Worm (Caenorhabditis elegans) whole organism, L4 larva: Measurements from ENCODE around the gene ttr-31.

ENCODE experiments used
- F10B5.3 ChIP-seq: sonication (generic microtip); optimal IDR thresholded peaks from 2 replicates; lab custom pipeline; 2016; ENCODE audit warnings: mild to moderate bottlenecking, missing genetic modification characterization, missing compliant biosample characterization
- F26F4.8 ChIP-seq: fragments of 200-800 bp; sonication (Bioruptor generic); conservative IDR thresholded peaks from 2 replicates; pipeline ENCODE4 v1.3.6; 2022; ENCODE audit warnings: missing genetic modification characterization, missing compliant biosample characterization
- F44E2.7 ChIP-seq: fragments of 200-800 bp; sonication (Bioruptor generic); IDR thresholded peaks from 2 replicates; pipeline ENCODE4 v2.1.2; 2022; ENCODE audit warnings: missing genetic modification characterization, missing compliant biosample characterization
- F49E8.2 ChIP-seq: sonication (generic microtip); optimal IDR thresholded peaks from 2 replicates; lab custom pipeline; 2016; ENCODE audit warnings: missing compliant biosample characterization, mild to moderate bottlenecking, missing genetic modification characterization, borderline replicate concordance
- R02D3.7 ChIP-seq: fragments of 150-350 bp; sonication (generic microtip); optimal IDR thresholded peaks from 3 replicates; lab custom pipeline; 2014; ENCODE audit warnings: missing biosample characterization, missing genetic modification characterization
- Y48G9A.11 ChIP-seq: fragments of 200-800 bp; sonication (Bioruptor generic); IDR thresholded peaks from 2 replicates; pipeline ENCODE4 v1.3.6; 2022; ENCODE audit warnings: missing genetic modification reagents, missing genetic modification characterization, missing compliant biosample characterization
- ZK546.5 ChIP-seq, 2 experiments: sonication (generic microtip); optimal IDR thresholded peaks; 2 replicates each; lab custom pipeline; 2017; ENCODE audit warnings: missing biosample characterization in 2 of 2, missing genetic modification characterization in 2 of 2
- aha-1 ChIP-seq: fragments of 150-350 bp; peaks from one replicate; lab custom pipeline; 2014; ENCODE audit warnings: missing biosample characterization, missing genetic modification characterization
- aly-2 ChIP-seq: sonication (generic microtip); optimal IDR thresholded peaks from 2 replicates; lab custom pipeline; 2018; ENCODE audit warnings: missing biosample characterization, missing genetic modification characterization
- ceh-20 ChIP-seq: fragments of 200-800 bp; sonication (Bioruptor generic); IDR thresholded peaks from 2 replicates; pipeline ENCODE4 v1.3.6; 2022; ENCODE audit warnings: missing genetic modification reagents, missing genetic modification characterization, missing compliant biosample characterization
- ceh-28 ChIP-seq: fragments of 150-350 bp; optimal IDR thresholded peaks from 2 replicates; lab custom pipeline; 2014; ENCODE audit warnings: missing biosample characterization, missing genetic modification reagents, missing genetic modification characterization
- ceh-44 ChIP-seq: fragments of 200-800 bp; sonication (Bioruptor generic); IDR thresholded peaks from 2 replicates; pipeline ENCODE4 v1.3.6; 2022; ENCODE audit warnings: missing genetic modification reagents, missing genetic modification characterization, missing compliant biosample characterization
- ces-1 ChIP-seq: fragments of 150-350 bp; sonication (generic microtip); optimal IDR thresholded peaks from 4 replicates; lab custom pipeline; 2014; ENCODE audit warnings: missing biosample characterization, missing genetic modification reagents, missing genetic modification characterization
- daf-16 ChIP-seq, 3 experiments: sonication (generic microtip); optimal IDR thresholded peaks; 2 replicates each; lab custom pipeline; 2016 to 2017; ENCODE audit warnings: missing genetic modification characterization in 3 of 3, missing genetic modification reagents in 3 of 3, mild to moderate bottlenecking in 2 of 3, missing compliant biosample characterization in 2 of 3, missing biosample characterization in 1 of 3, moderate library complexity in 1 of 3
- dmd-9 ChIP-seq: fragments of 200-800 bp; sonication (Bioruptor generic); IDR thresholded peaks from 2 replicates; pipeline ENCODE4 v1.3.6; 2022; ENCODE audit warnings: missing genetic modification reagents, missing genetic modification characterization, missing compliant biosample characterization
- dpl-1 ChIP-seq: fragments of 150-350 bp; optimal IDR thresholded peaks from 2 replicates; lab custom pipeline; 2014; ENCODE audit warnings: missing biosample characterization, missing genetic modification reagents, missing genetic modification characterization
- dve-1 ChIP-seq: sonication (generic microtip); optimal IDR thresholded peaks from 2 replicates; lab custom pipeline; 2017; ENCODE audit warnings: antibody characterized with exemption, mild to moderate bottlenecking, missing genetic modification characterization, missing compliant biosample characterization; ENCODE audit not compliant: insufficient read depth
- gei-8 ChIP-seq: fragments of 200-800 bp; sonication (Bioruptor generic); optimal IDR thresholded peaks from 2 replicates; lab custom pipeline; 2018; ENCODE audit warnings: mild to moderate bottlenecking, missing genetic modification characterization, missing compliant biosample characterization
- hif-1 ChIP-seq, 2 experiments: sonication (generic microtip); optimal IDR thresholded peaks; 2 replicates each; lab custom pipeline; 2016 to 2017; ENCODE audit warnings: missing compliant biosample characterization in 2 of 2, missing genetic modification characterization in 2 of 2, missing genetic modification reagents in 2 of 2, missing genotype in 2 of 2, mild to moderate bottlenecking in 1 of 2
- hlh-11 ChIP-seq: fragments of 200-800 bp; sonication (Bioruptor generic); optimal IDR thresholded peaks from 2 replicates; lab custom pipeline; 2018; ENCODE audit warnings: mild to moderate bottlenecking, missing genetic modification characterization, missing compliant biosample characterization
- hlh-30 ChIP-seq: sonication (generic microtip); optimal IDR thresholded peaks from 2 replicates; lab custom pipeline; 2017; ENCODE audit warnings: antibody characterized with exemption, mild to moderate bottlenecking, missing genetic modification characterization, missing compliant biosample characterization; ENCODE audit not compliant: insufficient read depth
- hmg-1.1 ChIP-seq: fragments of 200-800 bp; sonication (Bioruptor generic); IDR thresholded peaks from 2 replicates; pipeline ENCODE4 v1.3.6; 2022; ENCODE audit warnings: missing genetic modification reagents, missing genetic modification characterization, missing compliant biosample characterization
- lin-13 ChIP-seq: fragments of 150-350 bp; optimal IDR thresholded peaks from 2 replicates; lab custom pipeline; 2014; ENCODE audit warnings: missing biosample characterization, missing genetic modification reagents, missing genetic modification characterization
- lin-29 ChIP-seq: fragments of 200-800 bp; sonication (Bioruptor generic); IDR thresholded peaks from 2 replicates; pipeline ENCODE4 v1.3.6; 2022; ENCODE audit warnings: missing genetic modification reagents, missing genetic modification characterization, missing compliant biosample characterization
- madf-9 ChIP-seq: fragments of 200-800 bp; sonication (Bioruptor generic); conservative IDR thresholded peaks from 2 replicates; pipeline ENCODE4 v1.3.6; 2022; ENCODE audit warnings: missing genetic modification reagents, missing genetic modification characterization, missing compliant biosample characterization
- mep-1 ChIP-seq: fragments of 150-350 bp; sonication (generic microtip); optimal IDR thresholded peaks from 3 replicates; lab custom pipeline; 2014; ENCODE audit warnings: missing biosample characterization, missing genetic modification characterization
- mxl-3 ChIP-seq: fragments of 200-800 bp; sonication (Bioruptor generic); optimal IDR thresholded peaks from 2 replicates; lab custom pipeline; 2018; ENCODE audit warnings: mild to moderate bottlenecking, missing genetic modification characterization, missing compliant biosample characterization
- nhr-102 ChIP-seq: sonication (generic microtip); optimal IDR thresholded peaks from 2 replicates; lab custom pipeline; 2016; ENCODE audit warnings: mild to moderate bottlenecking, missing genetic modification characterization, moderate library complexity, missing compliant biosample characterization
- nhr-11 ChIP-seq: fragments of 150-350 bp; optimal IDR thresholded peaks from 2 replicates; lab custom pipeline; 2014; ENCODE audit warnings: missing biosample characterization, missing genetic modification characterization
- nhr-111 ChIP-seq: fragments of 200-800 bp; sonication (Bioruptor generic); optimal IDR thresholded peaks from 2 replicates; lab custom pipeline; 2018; ENCODE audit warnings: mild to moderate bottlenecking, missing genetic modification characterization, missing compliant biosample characterization
- nhr-237 ChIP-seq: sonication (generic microtip); optimal IDR thresholded peaks from 2 replicates; lab custom pipeline; 2017; ENCODE audit warnings: missing biosample characterization, missing genetic modification characterization
- nhr-28 ChIP-seq: fragments of 150-350 bp; optimal IDR thresholded peaks from 2 replicates; lab custom pipeline; 2014; ENCODE audit warnings: missing biosample characterization, missing genetic modification characterization
- nhr-42 ChIP-seq: fragments of 200-800 bp; sonication (Bioruptor generic); IDR thresholded peaks from 2 replicates; pipeline ENCODE4 v1.3.6; 2022; ENCODE audit warnings: missing genetic modification characterization, missing compliant biosample characterization
- php-3 ChIP-seq: fragments of 200-800 bp; sonication (Bioruptor generic); IDR thresholded peaks from 2 replicates; pipeline ENCODE4 v1.3.6; 2022; ENCODE audit warnings: missing genetic modification reagents, missing genetic modification characterization, missing compliant biosample characterization
- set-16 ChIP-seq: fragments of 200-800 bp; sonication (Bioruptor generic); IDR thresholded peaks from 2 replicates; pipeline ENCODE4 v1.3.6; 2022; ENCODE audit warnings: missing genetic modification reagents, missing genetic modification characterization, missing compliant biosample characterization
- skn-1 ChIP-seq: fragments of 150-350 bp; optimal IDR thresholded peaks from 2 replicates; lab custom pipeline; 2014; ENCODE audit warnings: missing biosample characterization, missing genetic modification characterization
- snpc-1.2 ChIP-seq: fragments of 200-800 bp; sonication (Bioruptor generic); IDR thresholded peaks from 2 replicates; pipeline ENCODE4 v1.3.6; 2022; ENCODE audit warnings: missing genetic modification reagents, missing genetic modification characterization, missing compliant biosample characterization
- spr-3 ChIP-seq: fragments of 200-800 bp; sonication (Bioruptor generic); optimal IDR thresholded peaks from 2 replicates; lab custom pipeline; 2018; ENCODE audit warnings: mild to moderate bottlenecking, missing genetic modification characterization, missing compliant biosample characterization
- unc-62 ChIP-seq, 3 experiments: fragments of 150-350 bp in 1 of 3; sonication (generic microtip); optimal IDR thresholded peaks in 2 of 3; peaks in 1 of 3; 1 replicate in 1 of 3; 2 replicates in 2 of 3; lab custom pipeline; 2014 to 2017; ENCODE audit warnings: missing biosample characterization in 3 of 3, missing genetic modification characterization in 3 of 3, missing genetic modification reagents in 3 of 3, missing genotype in 1 of 3
- zfp-2 ChIP-seq: sonication (generic microtip); optimal IDR thresholded peaks from 2 replicates; lab custom pipeline; 2016; ENCODE audit warnings: mild to moderate bottlenecking, missing genetic modification characterization, missing compliant biosample characterization

Gene ttr-31

DNA sequence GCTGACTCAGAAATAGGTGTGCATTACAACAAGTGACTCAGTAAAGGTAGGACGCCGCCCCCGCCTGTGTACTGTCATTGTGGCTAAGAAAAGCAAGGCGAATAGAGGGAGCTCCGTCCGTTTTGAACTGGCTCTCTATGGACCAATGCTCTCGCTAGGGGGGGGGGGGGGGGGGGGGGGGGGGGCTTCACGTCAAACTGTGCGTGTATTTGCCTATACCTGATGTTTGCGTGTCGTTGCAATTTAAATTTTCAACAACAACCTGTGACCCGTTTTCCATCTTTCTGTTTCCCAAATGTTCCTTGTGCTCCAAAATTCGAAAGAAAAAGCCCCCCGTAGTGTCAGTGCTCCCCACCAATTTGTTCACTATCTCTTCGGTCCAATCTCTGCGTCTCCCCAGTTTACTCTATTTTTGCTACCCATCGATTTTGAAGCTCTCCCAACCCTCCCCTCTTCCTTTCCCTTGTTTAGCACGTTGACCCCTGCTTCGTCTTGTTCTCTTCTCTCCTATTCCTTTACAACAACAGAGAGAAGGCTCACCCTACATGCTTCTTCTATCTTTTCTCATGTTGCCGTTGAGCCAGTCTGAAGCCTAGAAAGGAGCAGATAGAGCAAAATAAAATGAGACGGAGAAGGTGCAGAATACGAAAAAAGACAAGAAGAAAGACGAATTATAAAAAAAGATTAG, 25.7 kb upstream of the ttr-31 start (continued):
- TF ChIP-seq set-16 (peak; percentile 72), hlh-30 (tag; lab: Kevin White, UChicago) (peak; percentile 16), F10B5.3 (no peak), F26F4.8 (GFP tag; lab: Robert Waterston, UW) (no peak), lin-13 (no peak), nhr-28 (tag; lab: Kevin White, UChicago) (peak; percentile 11), dmd-9 (GFP tag; lab: Robert Waterston, UW) (no peak), ceh-44 (0 out of 2 replicates have a peak, but pooled peaks have one; percentile 14), aly-2 (no peak), madf-9 (GFP tag; lab: Robert Waterston, UW) (no peak), skn-1 (tag; lab: Kevin White, UChicago) (no peak), hlh-11 (tag; lab: Kevin White, UChicago) (peak; percentile 30), dve-1 (tag; lab: Kevin White, UChicago) (peak; percentile 59), nhr-42 (GFP tag; lab: Robert Waterston, UW) (no peak), nhr-237 (tag; lab: Kevin White, UChicago) (no peak), hif-1 (tag; optimal IDR thresholded peaks at IDR 0.05; lab: Kevin White, UChicago) (peak in 1 of 2 experiments; percentile 42), R02D3.7 (tag; lab: Kevin White, UChicago) (no peak), gei-8 (no peak), ceh-28 (tag; lab: Kevin White, UChicago) (peak; percentile 28), hmg-1.1 (GFP tag; lab: Robert Waterston, UW) (peak; percentile 54)

DNA sequence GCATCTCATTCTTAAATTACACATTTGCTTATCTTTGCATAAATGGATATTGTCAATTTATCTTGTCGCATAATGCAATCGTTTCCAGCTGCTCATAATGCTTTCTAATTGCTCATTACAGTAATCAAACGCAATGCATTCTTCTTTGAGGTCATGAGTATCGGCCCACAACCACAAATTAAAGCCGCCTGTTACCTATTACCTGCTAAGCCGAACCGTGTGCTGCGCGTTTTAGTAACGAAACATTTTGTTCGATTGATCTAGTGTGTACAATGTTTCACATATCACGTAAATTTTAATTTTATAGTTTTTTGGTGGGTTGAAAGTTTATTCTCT, 25.1 kb upstream of the ttr-31 start:
- peak; percentile 64 for TF ChIP-seq aha-1 (tag; lab: Kevin White, UChicago)
- peak in 1 of 2 experiments; percentile 51 for TF ChIP-seq unc-62 (GFP tag; optimal IDR thresholded peaks at IDR 0.05 in 1 of 2; lab: Kevin White, UChicago)
- TF ChIP-seq unc-62 (tag; optimal IDR thresholded peaks at IDR 0.05; lab: Kevin White, UChicago): no peak
- TF ChIP-seq Y48G9A.11 (GFP tag; lab: Robert Waterston, UW): no peak

DNA sequence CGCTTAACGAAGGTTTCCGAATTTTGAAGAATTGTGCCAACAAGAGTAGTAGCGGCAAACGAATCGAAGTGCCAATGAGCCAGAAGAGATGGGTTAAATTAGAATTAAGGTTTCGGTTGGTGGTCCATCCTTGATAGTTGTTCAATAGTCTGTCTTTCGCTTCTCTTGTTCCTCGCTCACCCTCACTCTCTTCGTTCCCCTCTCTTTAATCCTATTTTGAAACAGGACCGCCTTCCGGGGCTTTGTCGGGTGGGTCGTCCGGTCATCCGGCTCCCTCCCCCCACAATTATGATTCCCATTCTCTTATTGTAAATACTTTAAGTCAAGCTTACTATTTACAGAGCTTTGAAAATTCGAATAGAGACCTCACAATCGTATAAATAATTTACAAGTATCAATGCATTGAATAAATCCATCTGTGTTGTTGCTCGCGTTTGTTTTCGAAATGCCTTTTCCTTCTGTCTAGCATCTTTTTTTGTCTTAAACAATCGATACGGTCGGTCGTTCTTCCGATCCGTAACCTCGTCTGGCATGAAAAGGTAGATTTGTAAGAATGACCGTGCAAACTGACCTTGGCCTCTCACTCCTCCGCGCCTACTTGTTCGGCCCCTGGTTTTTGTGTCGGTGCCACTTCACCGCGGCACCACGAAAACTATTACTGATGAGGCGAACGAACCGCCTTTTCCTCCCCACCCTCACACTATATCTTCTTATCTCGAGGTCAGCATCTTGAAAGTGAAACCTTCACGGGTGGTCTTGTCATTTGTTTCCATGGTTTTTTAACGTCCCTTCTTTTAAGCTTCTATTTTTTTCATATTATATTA, 24.5 kb upstream of the ttr-31 start:
- TF ChIP-seq ceh-20 (no peak), unc-62 (GFP tag; optimal IDR thresholded peaks at IDR 0.05 in 1 of 2; lab: Kevin White, UChicago) (peak in 1 of 2 experiments; percentile 38), unc-62 (tag; optimal IDR thresholded peaks at IDR 0.05; lab: Kevin White, UChicago) (no peak), aha-1 (tag; lab: Kevin White, UChicago) (peak; percentile 93)

DNA sequence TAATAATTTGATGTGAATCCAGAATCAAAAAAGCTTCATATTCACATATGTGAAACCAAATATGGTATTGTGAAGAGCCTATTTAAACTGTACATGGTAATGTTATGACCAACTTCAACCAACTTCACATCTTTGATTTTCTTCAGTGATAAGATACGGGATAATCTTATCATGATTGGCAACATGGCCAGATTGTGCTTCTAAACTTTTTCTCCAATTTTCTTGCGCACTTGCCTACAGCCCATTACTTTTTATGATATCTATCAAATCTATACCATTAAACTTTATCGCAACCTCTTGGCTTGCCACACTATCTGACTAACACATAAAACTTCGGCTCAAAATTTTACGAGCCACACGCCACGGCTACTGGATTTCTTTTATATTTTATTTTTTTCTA, 23.6 kb upstream of the ttr-31 start:
- TF ChIP-seq ces-1 (GFP tag; lab: Kevin White, UChicago) (no peak), lin-29 (GFP tag; lab: Robert Waterston, UW) (no peak), mep-1 (tag; lab: Kevin White, UChicago) (no peak), nhr-102 (tag; lab: Kevin White, UChicago) (no peak), snpc-1.2 (GFP tag; lab: Robert Waterston, UW) (no peak), hlh-11 (tag; lab: Kevin White, UChicago) (no peak), ZK546.5 (tag; optimal IDR thresholded peaks at IDR 0.05; lab: Kevin White, UChicago) (no peak), ceh-20 (no peak), daf-16 (GFP tag; optimal IDR thresholded peaks at IDR 0.05; lab: Kevin White, UChicago) (no peak), daf-16 (tag; optimal IDR thresholded peaks at IDR 0.05; lab: Kevin White, UChicago) (no peak), F49E8.2 (no peak), F44E2.7 (GFP tag; lab: Robert Waterston, UW) (no peak), madf-9 (GFP tag; lab: Robert Waterston, UW) (no peak), mxl-3 (GFP tag; lab: Kevin White, UChicago) (no peak), dpl-1 (GFP tag; lab: Kevin White, UChicago) (no peak), zfp-2 (tag; lab: Kevin White, UChicago) (no peak), php-3 (GFP tag; lab: Robert Waterston, UW) (no peak), unc-62 (GFP tag; optimal IDR thresholded peaks at IDR 0.05 in 1 of 2; lab: Kevin White, UChicago) (no peak), unc-62 (tag; optimal IDR thresholded peaks at IDR 0.05; lab: Kevin White, UChicago) (no peak), nhr-111 (no peak), nhr-11 (tag; lab: Kevin White, UChicago) (no peak), spr-3 (GFP tag; lab: Kevin White, UChicago) (no peak)
